Fruit fly (Drosophila melanogaster) whole organism, embryonic: ENCODE data around the gene CG32647.

Experiments
- Atf3 ChIP-seq: fragments of 200-800 bp; sonication (Bioruptor generic); optimal IDR thresholded peaks from 3 replicates; lab custom pipeline; 2016; ENCODE audit warnings: missing biosample characterization, missing genetic modification characterization
- Bdp1 ChIP-seq: fragments of 200-800 bp; sonication (Bioruptor generic); optimal IDR thresholded peaks from 3 replicates; lab custom pipeline; 2016; ENCODE audit warnings: missing biosample characterization, missing genetic modification characterization
- Bgb ChIP-seq: fragments of 200-800 bp; sonication (Bioruptor generic); IDR thresholded peaks from 2 replicates; pipeline ENCODE4 v1.3.6; 2022; ENCODE audit warnings: missing biosample characterization, missing genetic modification characterization; ENCODE audit not compliant: partially characterized antibody
- Blimp-1 ChIP-seq: fragments of 200-800 bp; sonication (Bioruptor generic); optimal IDR thresholded peaks from 3 replicates; lab custom pipeline; 2018; ENCODE audit warnings: missing biosample characterization, missing genetic modification characterization, mild to moderate bottlenecking, moderate library complexity, missing genetic modification reagents
- C15 ChIP-seq: fragments of 200-800 bp; sonication (Bioruptor generic); IDR thresholded peaks from 3 replicates; pipeline ENCODE4 v1.3.6; 2022; ENCODE audit warnings: missing biosample characterization, missing genetic modification characterization
- CG10431 ChIP-seq: fragments of 200-800 bp; sonication (Bioruptor generic); optimal IDR thresholded peaks from 3 replicates; lab custom pipeline; 2018; ENCODE audit warnings: missing biosample characterization, mild to moderate bottlenecking, missing genetic modification characterization
- CG11398 ChIP-seq: fragments of 200-800 bp; sonication (Bioruptor generic); optimal IDR thresholded peaks from 2 replicates; lab custom pipeline; 2016; ENCODE audit warnings: missing biosample characterization, missing genetic modification characterization
- CG11696 ChIP-seq: fragments of 200-800 bp; sonication (Bioruptor generic); IDR thresholded peaks from 2 replicates; pipeline ENCODE4 v1.3.6; 2022; ENCODE audit warnings: missing biosample characterization, missing genetic modification characterization
- CG11723 ChIP-seq: fragments of 200-800 bp; sonication (Bioruptor generic); optimal IDR thresholded peaks from 2 replicates; lab custom pipeline; 2017; ENCODE audit warnings: missing biosample characterization, mild to moderate bottlenecking, missing genetic modification characterization
- CG12155 ChIP-seq: fragments of 200-800 bp; sonication (Bioruptor generic); optimal IDR thresholded peaks from 3 replicates; lab custom pipeline; 2016; ENCODE audit warnings: missing biosample characterization, missing genetic modification characterization
- CG1233 ChIP-seq: fragments of 200-800 bp; sonication (Bioruptor generic); optimal IDR thresholded peaks from 4 replicates; lab custom pipeline; 2018; ENCODE audit warnings: missing biosample characterization, mild to moderate bottlenecking, missing genetic modification characterization
- CG12769 ChIP-seq: fragments of 200-800 bp; sonication (Bioruptor generic); optimal IDR thresholded peaks from 2 replicates; lab custom pipeline; 2019; ENCODE audit warnings: missing biosample characterization, mild to moderate bottlenecking, missing genetic modification characterization, moderate library complexity
- CG15011 ChIP-seq: fragments of 200-800 bp; sonication (Bioruptor generic); optimal IDR thresholded peaks from 3 replicates; lab custom pipeline; 2018; ENCODE audit warnings: missing biosample characterization, mild to moderate bottlenecking, missing genetic modification characterization
- CG15514 ChIP-seq: fragments of 200-800 bp; sonication (Bioruptor generic); optimal IDR thresholded peaks from 3 replicates; lab custom pipeline; 2017; ENCODE audit warnings: missing biosample characterization, missing genetic modification characterization, mild to moderate bottlenecking, moderate library complexity, missing genetic modification reagents
- CG16779 ChIP-seq: fragments of 200-800 bp; sonication (Bioruptor generic); IDR thresholded peaks from 2 replicates; pipeline ENCODE4 v1.3.6; 2022; ENCODE audit warnings: missing biosample characterization, missing genetic modification characterization
- CG17328 ChIP-seq: fragments of 200-800 bp; sonication (Bioruptor generic); IDR thresholded peaks from 2 replicates; pipeline ENCODE4 v1.3.6; 2022; ENCODE audit warnings: missing biosample characterization, missing genetic modification characterization
- CG30431 ChIP-seq: fragments of 200-800 bp; sonication (Bioruptor generic); optimal IDR thresholded peaks from 2 replicates; lab custom pipeline; 2017; ENCODE audit warnings: missing biosample characterization, missing genetic modification characterization
- CG32532 ChIP-seq: fragments of 200-800 bp; sonication (Bioruptor generic); IDR thresholded peaks from 2 replicates; pipeline ENCODE4 v1.3.6; 2022; ENCODE audit warnings: missing biosample characterization, missing genetic modification characterization
- CG34376 ChIP-seq: fragments of 200-800 bp; sonication (Bioruptor generic); optimal IDR thresholded peaks from 2 replicates; lab custom pipeline; 2018; ENCODE audit warnings: missing biosample characterization, mild to moderate bottlenecking, missing genetic modification characterization
- CG4360 ChIP-seq: fragments of 200-800 bp; sonication (Bioruptor generic); IDR thresholded peaks from 2 replicates; pipeline ENCODE4 v1.3.6; 2022; ENCODE audit warnings: missing biosample characterization, missing genetic modification characterization
- CG43689 ChIP-seq: fragments of 200-800 bp; sonication (Bioruptor generic); IDR thresholded peaks from 2 replicates; pipeline ENCODE4 v1.3.6; 2022; ENCODE audit warnings: missing biosample characterization, missing genetic modification characterization
- CG4854 ChIP-seq: fragments of 200-800 bp; sonication (Bioruptor generic); optimal IDR thresholded peaks from 2 replicates; lab custom pipeline; 2016; ENCODE audit warnings: missing biosample characterization, missing genetic modification characterization, inconsistent platforms
- CG6254 ChIP-seq: fragments of 200-800 bp; sonication (Bioruptor generic); optimal IDR thresholded peaks from 3 replicates; lab custom pipeline; 2017; ENCODE audit warnings: mild to moderate bottlenecking, missing biosample characterization, missing genetic modification reagents, missing genetic modification characterization
- CG7357 ChIP-seq: fragments of 200-800 bp; sonication (Bioruptor generic); IDR thresholded peaks from 3 replicates; pipeline ENCODE4 v1.3.6; 2022; ENCODE audit warnings: missing biosample characterization, missing genetic modification characterization
- CG9215 ChIP-seq: fragments of 200-800 bp; sonication (Bioruptor generic); IDR thresholded peaks from 2 replicates; pipeline ENCODE4 v1.3.6; 2022; ENCODE audit warnings: missing biosample characterization, missing genetic modification characterization
- CG9817 ChIP-seq: fragments of 200-800 bp; sonication (Bioruptor generic); optimal IDR thresholded peaks from 2 replicates; lab custom pipeline; 2018; ENCODE audit warnings: missing biosample characterization, mild to moderate bottlenecking, missing genetic modification characterization, moderate library complexity
- Dek ChIP-seq: fragments of 200-800 bp; sonication (Bioruptor generic); optimal IDR thresholded peaks from 3 replicates; lab custom pipeline; 2019; ENCODE audit warnings: missing biosample characterization, mild to moderate bottlenecking, missing genetic modification characterization, moderate library complexity
- Dll ChIP-seq: fragments of 200-800 bp; sonication (Bioruptor generic); IDR thresholded peaks from 4 replicates; pipeline ENCODE4 v1.3.6; 2022; ENCODE audit warnings: missing biosample characterization, missing genetic modification characterization; ENCODE audit not compliant: partially characterized antibody
- Fer3 ChIP-seq: fragments of 200-800 bp; sonication (Bioruptor generic); optimal IDR thresholded peaks from 2 replicates; lab custom pipeline; 2018; ENCODE audit warnings: missing biosample characterization, mild to moderate bottlenecking, missing genetic modification characterization, moderate library complexity
- HLH54F ChIP-seq: fragments of 200-800 bp; sonication (Bioruptor generic); optimal IDR thresholded peaks from 3 replicates; lab custom pipeline; 2016; ENCODE audit warnings: missing biosample characterization, missing genetic modification characterization
- NK7.1 ChIP-seq: fragments of 200-800 bp; sonication (Bioruptor generic); optimal IDR thresholded peaks from 3 replicates; lab custom pipeline; 2016; ENCODE audit warnings: missing biosample characterization, missing genetic modification characterization
- Nf-YC ChIP-seq: fragments of 200-800 bp; optimal IDR thresholded peaks from 3 replicates; lab custom pipeline; 2019; ENCODE audit warnings: missing biosample characterization, mild to moderate bottlenecking, missing genetic modification characterization, moderate library complexity
- ac ChIP-seq: fragments of 200-800 bp; sonication (Bioruptor generic); optimal IDR thresholded peaks from 3 replicates; lab custom pipeline; 2017; ENCODE audit warnings: missing biosample characterization, mild to moderate bottlenecking, missing genetic modification characterization
- ap ChIP-seq: fragments of 200-800 bp; sonication (Bioruptor generic); IDR thresholded peaks from 2 replicates; pipeline ENCODE4 v1.3.6; 2022; ENCODE audit warnings: missing biosample characterization, missing genetic modification characterization
- ato ChIP-seq: fragments of 200-800 bp; sonication (Bioruptor generic); IDR thresholded peaks from 2 replicates; pipeline ENCODE4 v1.3.6; 2022; ENCODE audit warnings: missing biosample characterization, missing genetic modification characterization; ENCODE audit not compliant: partially characterized antibody
- dm ChIP-seq: fragments of 200-800 bp; sonication (Bioruptor generic); optimal IDR thresholded peaks from 3 replicates; lab custom pipeline; 2016; ENCODE audit warnings: missing biosample characterization, missing genetic modification characterization
- emc ChIP-seq: fragments of 200-800 bp; sonication (Bioruptor generic); optimal IDR thresholded peaks from 2 replicates; lab custom pipeline; 2016; ENCODE audit warnings: missing biosample characterization, missing genetic modification characterization
- ems ChIP-seq: fragments of 200-800 bp; sonication (Bioruptor generic); optimal IDR thresholded peaks from 3 replicates; lab custom pipeline; 2016; ENCODE audit warnings: missing biosample characterization, missing genetic modification characterization
- fd96Cb ChIP-seq: fragments of 200-800 bp; sonication (Bioruptor generic); optimal IDR thresholded peaks from 2 replicates; lab custom pipeline; 2018; ENCODE audit warnings: missing biosample characterization, mild to moderate bottlenecking, missing genetic modification characterization, moderate library complexity
- gcm ChIP-seq: fragments of 200-800 bp; sonication (Bioruptor generic); optimal IDR thresholded peaks from 2 replicates; lab custom pipeline; 2019; ENCODE audit warnings: missing biosample characterization, mild to moderate bottlenecking, missing genetic modification characterization, moderate library complexity
- her ChIP-seq: fragments of 200-800 bp; sonication (Bioruptor generic); optimal IDR thresholded peaks from 2 replicates; lab custom pipeline; 2016; ENCODE audit warnings: missing biosample characterization, missing genetic modification characterization
- nau ChIP-seq: fragments of 200-800 bp; sonication (Bioruptor generic); optimal IDR thresholded peaks from 3 replicates; lab custom pipeline; 2017; ENCODE audit warnings: missing biosample characterization, mild to moderate bottlenecking, missing genetic modification characterization, missing genetic modification reagents
- psq ChIP-seq: fragments of 200-800 bp; sonication (Bioruptor generic); optimal IDR thresholded peaks from 2 replicates; lab custom pipeline; 2017; ENCODE audit warnings: missing biosample characterization, missing genetic modification characterization
- tgo ChIP-seq: fragments of 200-800 bp; sonication (Bioruptor generic); IDR thresholded peaks from 3 replicates; pipeline ENCODE4 v1.3.6; 2022; ENCODE audit warnings: missing biosample characterization, missing genetic modification characterization
- tna ChIP-seq: fragments of 200-800 bp; sonication (Bioruptor generic); IDR thresholded peaks from 2 replicates; pipeline ENCODE4 v1.3.6; 2022; ENCODE audit warnings: missing biosample characterization, missing genetic modification characterization; ENCODE audit not compliant: partially characterized antibody
- unc-4 ChIP-seq: fragments of 200-800 bp; sonication (Bioruptor generic); IDR thresholded peaks from 2 replicates; pipeline ENCODE4 v1.3.6; 2022; ENCODE audit warnings: missing biosample characterization, missing genetic modification characterization; ENCODE audit not compliant: partially characterized antibody
- unpg ChIP-seq: fragments of 200-800 bp; sonication (Bioruptor generic); optimal IDR thresholded peaks from 3 replicates; lab custom pipeline; 2018; ENCODE audit warnings: missing biosample characterization, mild to moderate bottlenecking, missing genetic modification characterization, moderate library complexity
- vnd ChIP-seq: fragments of 200-800 bp; sonication (Bioruptor generic); IDR thresholded peaks from 3 replicates; pipeline ENCODE4 v1.3.6; 2022; ENCODE audit warnings: missing biosample characterization, missing genetic modification characterization; ENCODE audit not compliant: partially characterized antibody

Gene CG32647

dm6 chrX:12750928-12751631 lies 33.7 kb downstream of the CG32647 start (continued):
- peak; percentile 100 for TF ChIP-seq Dek (tag; lab: Kevin White, UChicago)
- peak; percentile 100 for TF ChIP-seq unpg (GFP tag; lab: Kevin White, UChicago)
- peak; percentile 100 for TF ChIP-seq emc (GFP tag; lab: Kevin White, UChicago)
- TF ChIP-seq CG17328 (GFP tag; lab: Robert Waterston, UW) = peak; percentile 99
- TF ChIP-seq CG15514 (GFP tag; lab: Kevin White, UChicago) = peak; percentile 97
- peak; percentile 100 for TF ChIP-seq CG43689 (GFP tag; lab: Robert Waterston, UW)
- TF ChIP-seq CG12769 (tag; lab: Kevin White, UChicago) = peak; percentile 100
- TF ChIP-seq psq (GFP tag; lab: Kevin White, UChicago) = peak; percentile 95
- TF ChIP-seq Blimp-1 = peak; percentile 99
- TF ChIP-seq CG1233 = peak; percentile 100
- TF ChIP-seq unc-4 (GFP tag; lab: Robert Waterston, UW) = 0 out of 2 replicates have a peak, but pooled peaks have one; percentile 23
- peak; percentile 96 for TF ChIP-seq Bdp1
- TF ChIP-seq CG9817 (tag; lab: Kevin White, UChicago) = peak; percentile 100
- TF ChIP-seq ac (GFP tag; lab: Kevin White, UChicago) = peak; percentile 96
- TF ChIP-seq Atf3 (GFP tag; lab: Kevin White, UChicago) = peak; percentile 99
- TF ChIP-seq CG11398 (GFP tag; lab: Kevin White, UChicago) = peak; percentile 99
- TF ChIP-seq CG7357 (GFP tag; lab: Robert Waterston, UW) = peak; percentile 99
- peak; percentile 99 for TF ChIP-seq CG30431
- TF ChIP-seq ato (GFP tag; lab: Robert Waterston, UW) = no peak
- TF ChIP-seq CG15011 (GFP tag; lab: Kevin White, UChicago) = peak; percentile 100
- peak; percentile 100 for TF ChIP-seq CG34376 (GFP tag; lab: Kevin White, UChicago)
- TF ChIP-seq CG11696 (GFP tag; lab: Robert Waterston, UW) = peak; percentile 95
- TF ChIP-seq Nf-YC (tag; lab: Kevin White, UChicago) = peak; percentile 96
- TF ChIP-seq NK7.1 (GFP tag; lab: Kevin White, UChicago) = peak; percentile 100
- no peak for TF ChIP-seq tna (GFP tag; lab: Robert Waterston, UW)
- peak; percentile 99 for TF ChIP-seq ap (GFP tag; lab: Robert Waterston, UW)
- peak; percentile 100 for TF ChIP-seq CG11723 (GFP tag; lab: Kevin White, UChicago)
- TF ChIP-seq her (GFP tag; lab: Kevin White, UChicago) = peak; percentile 98
- peak; percentile 100 for TF ChIP-seq fd96Cb (tag; lab: Kevin White, UChicago)
- peak; percentile 98 for TF ChIP-seq CG6254 (GFP tag; lab: Kevin White, UChicago)
- peak; percentile 100 for TF ChIP-seq nau (GFP tag; lab: Kevin White, UChicago)
- peak; percentile 98 for TF ChIP-seq CG10431 (GFP tag; lab: Kevin White, UChicago)
- peak; percentile 100 for TF ChIP-seq CG4854
- TF ChIP-seq vnd (GFP tag; lab: Robert Waterston, UW) = peak; percentile 61; the same call in 1 of the 3 replicates
- TF ChIP-seq gcm (GFP tag; lab: Kevin White, UChicago) = peak; percentile 100
- peak; percentile 45; the same call in 1 of the 4 replicates for TF ChIP-seq Dll (GFP tag; lab: Robert Waterston, UW)
- TF ChIP-seq ems = peak; percentile 100
- peak; percentile 99 for TF ChIP-seq CG12155 (GFP tag; lab: Kevin White, UChicago)
- peak; percentile 99 for TF ChIP-seq CG16779
- TF ChIP-seq HLH54F (GFP tag; lab: Kevin White, UChicago) = peak; percentile 100
- TF ChIP-seq tgo (GFP tag; lab: Robert Waterston, UW) = peak; percentile 100
- peak; percentile 83 for TF ChIP-seq CG4360 (GFP tag; lab: Robert Waterston, UW)
- TF ChIP-seq Bgb (GFP tag; lab: Robert Waterston, UW) = no peak
- peak; percentile 99 for TF ChIP-seq C15 (GFP tag; lab: Robert Waterston, UW)
- TF ChIP-seq Fer3 (tag; lab: Kevin White, UChicago) = peak; percentile 100
- peak; percentile 100 for TF ChIP-seq dm
- TF ChIP-seq CG32532 (GFP tag; lab: Robert Waterston, UW) = peak; percentile 100
- TF ChIP-seq CG9215 = peak; percentile 100
